Worm (Caenorhabditis elegans) whole organism, L1 larva: ENCODE data around the gene mam-1.

Experiments
- C04F5.9 ChIP-seq: sonication (generic microtip); optimal IDR thresholded peaks from 2 replicates; lab custom pipeline; 2016; ENCODE audit warnings: missing genetic modification characterization, missing compliant biosample characterization
- C16A3.4 ChIP-seq: fragments of 150-350 bp; optimal IDR thresholded peaks from 2 replicates; lab custom pipeline; 2014; ENCODE audit warnings: missing biosample characterization, missing genetic modification characterization
- C34B4.2 ChIP-seq: sonication (generic microtip); optimal IDR thresholded peaks from 2 replicates; lab custom pipeline; 2017; ENCODE audit warnings: mild to moderate bottlenecking, missing genetic modification characterization, missing compliant biosample characterization
- F16B12.6 ChIP-seq: fragments of 150-350 bp; optimal IDR thresholded peaks from 2 replicates; lab custom pipeline; 2014; ENCODE audit warnings: missing biosample characterization, missing genetic modification characterization
- Y116A8C.19 ChIP-seq: sonication (generic microtip); optimal IDR thresholded peaks from 2 replicates; lab custom pipeline; 2016; ENCODE audit warnings: missing compliant biosample characterization, missing genetic modification characterization, borderline replicate concordance
- aly-2 ChIP-seq: fragments of 150-350 bp; optimal IDR thresholded peaks from 2 replicates; lab custom pipeline; 2014; ENCODE audit warnings: missing biosample characterization, missing genetic modification characterization
- ama-1 ChIP-seq: fragments of 150-350 bp; optimal IDR thresholded peaks from 2 replicates; lab custom pipeline; 2014
- blmp-1 ChIP-seq: fragments of 150-350 bp; optimal IDR thresholded peaks from 2 replicates; lab custom pipeline; 2014; ENCODE audit warnings: missing biosample characterization, missing genetic modification characterization
- ceh-82 ChIP-seq, 3 experiments: fragments of 150-350 bp in 1 of 3; sonication (generic microtip) in 2 of 3; optimal IDR thresholded peaks; 2 replicates each; lab custom pipeline; 2014 to 2017; ENCODE audit warnings: missing biosample characterization in 3 of 3, missing genetic modification characterization in 3 of 3
- ces-1 ChIP-seq: fragments of 150-350 bp; optimal IDR thresholded peaks from 2 replicates; lab custom pipeline; 2014; ENCODE audit warnings: missing biosample characterization, missing genetic modification reagents, missing genetic modification characterization
- dpl-1 ChIP-seq, 3 experiments: fragments of 150-350 bp in 2 of 3; sonication (generic microtip) in 1 of 3; optimal IDR thresholded peaks; 2 replicates each; lab custom pipeline; 2014 to 2017; ENCODE audit warnings: missing biosample characterization in 3 of 3, missing genetic modification characterization in 3 of 3, missing genetic modification reagents in 3 of 3
- elt-3 ChIP-seq, 6 experiments: fragments of 150-350 bp in 1 of 6; sonication (generic microtip); optimal IDR thresholded peaks; 2 replicates each; lab custom pipeline; 2017 to 2018; ENCODE audit warnings: missing biosample characterization in 6 of 6, missing genetic modification characterization in 6 of 6, inconsistent platforms in 1 of 6
- fkh-8 ChIP-seq: sonication (generic microtip); optimal IDR thresholded peaks from 2 replicates; lab custom pipeline; 2016; ENCODE audit warnings: mild to moderate bottlenecking, missing genetic modification characterization, missing compliant biosample characterization
- fos-1 ChIP-seq: fragments of 150-350 bp; optimal IDR thresholded peaks from 2 replicates; lab custom pipeline; 2014; ENCODE audit warnings: missing biosample characterization, missing genetic modification characterization
- grh-1 ChIP-seq: fragments of 200-800 bp; sonication (Bioruptor generic); IDR thresholded peaks from 2 replicates; pipeline ENCODE4 v1.3.6; 2022; ENCODE audit warnings: missing genetic modification reagents, missing genetic modification characterization, missing compliant biosample characterization
- hlh-17 ChIP-seq: fragments of 200-800 bp; sonication (Bioruptor generic); optimal IDR thresholded peaks from 2 replicates; lab custom pipeline; 2018; ENCODE audit warnings: missing genetic modification characterization, mild to moderate bottlenecking, missing compliant biosample characterization, moderate library complexity, borderline replicate concordance
- lin-14 ChIP-seq: fragments of 200-800 bp; sonication (Bioruptor generic); optimal IDR thresholded peaks from 2 replicates; lab custom pipeline; 2018; ENCODE audit warnings: mild to moderate bottlenecking, missing genetic modification characterization, moderate library complexity, missing compliant biosample characterization
- lin-15B ChIP-seq: fragments of 150-350 bp; sonication (generic microtip); optimal IDR thresholded peaks from 3 replicates; lab custom pipeline; 2014; ENCODE audit warnings: missing biosample characterization, missing genetic modification characterization
- lin-35 ChIP-seq, 2 experiments: fragments of 150-350 bp; optimal IDR thresholded peaks; 2 replicates each; lab custom pipeline; 2014; ENCODE audit warnings: missing biosample characterization in 2 of 2, missing genetic modification characterization in 2 of 2, missing genetic modification reagents in 2 of 2
- lir-3 ChIP-seq: sonication (generic microtip); optimal IDR thresholded peaks from 2 replicates; lab custom pipeline; 2016; ENCODE audit warnings: mild to moderate bottlenecking, missing genetic modification characterization, moderate library complexity, missing compliant biosample characterization; ENCODE audit not compliant: poor library complexity
- lsy-2 ChIP-seq, 2 experiments: fragments of 150-350 bp; optimal IDR thresholded peaks; 2 replicates each; lab custom pipeline; 2014; ENCODE audit warnings: missing biosample characterization in 2 of 2, missing genetic modification characterization in 2 of 2
- mab-9 ChIP-seq: fragments of 200-800 bp; sonication (Bioruptor generic); IDR thresholded peaks from 2 replicates; pipeline ENCODE4 v1.3.6; 2022; ENCODE audit warnings: missing genetic modification reagents, missing genetic modification characterization, missing compliant biosample characterization
- mdl-1 ChIP-seq, 2 experiments: fragments of 150-350 bp; optimal IDR thresholded peaks; 2 replicates each; lab custom pipeline; 2014 to 2017; ENCODE audit warnings: missing biosample characterization in 2 of 2, missing genetic modification characterization in 2 of 2, inconsistent platforms in 1 of 2
- mep-1 ChIP-seq: fragments of 150-350 bp; optimal IDR thresholded peaks from 2 replicates; lab custom pipeline; 2014; ENCODE audit warnings: missing biosample characterization, missing genetic modification characterization
- nhr-11 ChIP-seq: fragments of 150-350 bp; optimal IDR thresholded peaks from 2 replicates; lab custom pipeline; 2014; ENCODE audit warnings: missing biosample characterization, missing genetic modification characterization
- nhr-19 ChIP-seq: fragments of 200-800 bp; sonication (Bioruptor generic); conservative IDR thresholded peaks from 2 replicates; pipeline ENCODE4 v1.3.6; 2022; ENCODE audit warnings: missing genetic modification characterization, missing compliant biosample characterization
- nhr-20 ChIP-seq: sonication (generic microtip); optimal IDR thresholded peaks from 2 replicates; lab custom pipeline; 2016; ENCODE audit warnings: mild to moderate bottlenecking, missing genetic modification characterization, missing compliant biosample characterization
- nhr-237 ChIP-seq: fragments of 150-350 bp; optimal IDR thresholded peaks from 2 replicates; lab custom pipeline; 2014; ENCODE audit warnings: missing biosample characterization, missing genetic modification characterization
- nhr-47 ChIP-seq: sonication (generic microtip); optimal IDR thresholded peaks from 2 replicates; lab custom pipeline; 2016; ENCODE audit warnings: mild to moderate bottlenecking, missing genetic modification characterization, moderate library complexity, missing compliant biosample characterization
- nhr-71 ChIP-seq: sonication (generic microtip); optimal IDR thresholded peaks from 2 replicates; lab custom pipeline; 2016; ENCODE audit warnings: mild to moderate bottlenecking, missing genetic modification characterization, moderate library complexity, missing compliant biosample characterization
- nhr-85 ChIP-seq: sonication (generic microtip); peaks from one replicate; lab custom pipeline; 2016; ENCODE audit warnings: missing genetic modification characterization, inconsistent platforms, missing compliant biosample characterization
- nhr-90 ChIP-seq: sonication (generic microtip); optimal IDR thresholded peaks from 2 replicates; lab custom pipeline; 2016; ENCODE audit warnings: mild to moderate bottlenecking, missing genetic modification characterization, missing compliant biosample characterization; ENCODE audit not compliant: poor library complexity
- pag-3 ChIP-seq: sonication (generic microtip); optimal IDR thresholded peaks from 2 replicates; lab custom pipeline; 2017; ENCODE audit warnings: missing genetic modification characterization, mild to moderate bottlenecking, missing compliant biosample characterization, antibody characterized with exemption, borderline replicate concordance; ENCODE audit not compliant: insufficient read depth
- rnt-1 ChIP-seq: sonication (generic microtip); optimal IDR thresholded peaks from 2 replicates; lab custom pipeline; 2016; ENCODE audit warnings: mild to moderate bottlenecking, missing genetic modification characterization, moderate library complexity, missing compliant biosample characterization
- skn-1 ChIP-seq: fragments of 150-350 bp; optimal IDR thresholded peaks from 2 replicates; lab custom pipeline; 2014; ENCODE audit warnings: missing biosample characterization, missing genetic modification characterization
- snu-23 ChIP-seq: sonication (generic microtip); optimal IDR thresholded peaks from 2 replicates; lab custom pipeline; 2016; ENCODE audit warnings: missing genetic modification characterization, missing compliant biosample characterization
- sup-37 ChIP-seq: fragments of 200-800 bp; sonication (Bioruptor generic); optimal IDR thresholded peaks from 2 replicates; lab custom pipeline; 2018; ENCODE audit warnings: mild to moderate bottlenecking, missing genetic modification characterization, missing compliant biosample characterization
- swsn-7 ChIP-seq: sonication (generic microtip); optimal IDR thresholded peaks from 2 replicates; lab custom pipeline; 2016; ENCODE audit warnings: missing genetic modification characterization, missing compliant biosample characterization
- tbx-2 ChIP-seq: sonication (generic microtip); optimal IDR thresholded peaks from 2 replicates; lab custom pipeline; 2016; ENCODE audit warnings: missing genetic modification characterization, missing compliant biosample characterization
- tlp-1 ChIP-seq: fragments of 150-350 bp; optimal IDR thresholded peaks from 2 replicates; lab custom pipeline; 2014; ENCODE audit warnings: missing biosample characterization, missing genetic modification characterization
- unc-30 ChIP-seq: sonication (generic microtip); optimal IDR thresholded peaks from 2 replicates; lab custom pipeline; 2017; ENCODE audit warnings: missing biosample characterization, missing genetic modification characterization
- vab-15 ChIP-seq: sonication (generic microtip); optimal IDR thresholded peaks from 2 replicates; lab custom pipeline; 2017; ENCODE audit warnings: missing genotype, mild to moderate bottlenecking, missing genetic modification characterization, missing compliant biosample characterization
- ztf-11 ChIP-seq, 2 experiments: sonication (generic microtip); optimal IDR thresholded peaks; 2 replicates each; lab custom pipeline; 2016 to 2017; ENCODE audit warnings: missing genetic modification characterization in 2 of 2, missing biosample characterization in 1 of 2, missing compliant biosample characterization in 1 of 2

The mam-1 gene

DNA sequence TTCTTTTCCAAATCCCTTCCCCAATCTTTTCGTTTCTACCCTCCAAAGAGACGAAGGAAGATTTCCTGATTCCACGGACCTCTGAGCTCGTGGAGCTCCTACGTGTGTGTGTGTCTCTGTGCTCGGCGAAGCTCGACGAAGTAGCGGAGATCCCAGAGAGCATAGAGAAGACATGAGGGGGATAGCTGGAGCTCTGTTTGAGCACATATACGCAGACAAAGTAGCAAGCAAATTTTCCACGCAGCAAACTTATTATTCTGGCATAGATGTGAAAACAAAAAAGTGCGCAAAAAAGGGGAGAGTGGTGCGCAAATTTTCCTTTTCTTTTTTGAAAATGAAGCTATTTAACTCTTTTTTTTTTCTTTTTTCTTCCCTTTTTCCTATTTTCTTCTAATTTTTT is 44.7 kb upstream of the mam-1 start (continued):
- no peak for TF ChIP-seq unc-30
- TF ChIP-seq mep-1 (tag; lab: Kevin White, UChicago): peak; percentile 4
- no peak for TF ChIP-seq fos-1 (tag; lab: Kevin White, UChicago)
- TF ChIP-seq lin-15B (tag; lab: Kevin White, UChicago): no peak
- TF ChIP-seq F16B12.6 (tag; lab: Kevin White, UChicago): no peak
- peak; percentile 49 for TF ChIP-seq fkh-8 (tag; lab: Kevin White, UChicago)
- TF ChIP-seq lin-35 (GFP tag; optimal IDR thresholded peaks at IDR 0.05; lab: Kevin White, UChicago): peak in 1 of 2 experiments; percentile 12
- no peak for TF ChIP-seq ama-1 (lab: Kevin White, UChicago)
- no peak for TF ChIP-seq nhr-19
- TF ChIP-seq swsn-7: peak; percentile 30
- peak in 2 of 3 experiments; percentile 37 to 45 for TF ChIP-seq ceh-82 (tag; optimal IDR thresholded peaks at IDR 0.05; lab: Kevin White, UChicago)
- TF ChIP-seq rnt-1 (tag; lab: Kevin White, UChicago): peak; percentile 41
- TF ChIP-seq grh-1 (GFP tag; lab: Robert Waterston, UW): no peak
- TF ChIP-seq, all 84 proteins: peak for 18

- TF ChIP-seq nhr-85 (tag; lab: Kevin White, UChicago) (no peak), pag-3 (tag; lab: Kevin White, UChicago) (no peak), blmp-1 (tag; lab: Kevin White, UChicago) (peak; percentile 76), lin-14 (GFP tag; lab: Kevin White, UChicago) (peak; percentile 62), lin-35 (GFP tag; optimal IDR thresholded peaks at IDR 0.05; lab: Kevin White, UChicago) (peak in 1 of 2 experiments; percentile 6), sup-37 (GFP tag; lab: Kevin White, UChicago) (no peak), Y116A8C.19 (no peak), lir-3 (tag; lab: Kevin White, UChicago) (no peak), skn-1 (tag; lab: Kevin White, UChicago) (peak; percentile 10), nhr-11 (tag; lab: Kevin White, UChicago) (no peak), mdl-1 (tag; optimal IDR thresholded peaks at IDR 0.05; lab: Kevin White, UChicago) (no peak), rnt-1 (tag; lab: Kevin White, UChicago) (peak; percentile 31)
These were observed 39.4 kb upstream of the mam-1 start for ce11 chrX:927632-928031.

- TF ChIP-seq nhr-20 (tag; lab: Kevin White, UChicago) (no peak), ama-1 (lab: Kevin White, UChicago) (no peak), dpl-1 (GFP tag; optimal IDR thresholded peaks at IDR 0.05; lab: Kevin White, UChicago) (no peak), tlp-1 (tag; lab: Kevin White, UChicago) (no peak), ces-1 (no peak), nhr-90 (tag; lab: Kevin White, UChicago) (no peak), fkh-8 (tag; lab: Kevin White, UChicago) (no peak), hlh-17 (GFP tag; lab: Kevin White, UChicago) (no peak), nhr-71 (tag; lab: Kevin White, UChicago) (no peak), F16B12.6 (tag; lab: Kevin White, UChicago) (no peak), elt-3 (tag; optimal IDR thresholded peaks at IDR 0.05; lab: Kevin White, UChicago) (no peak), lir-3 (tag; lab: Kevin White, UChicago) (no peak), C04F5.9 (no peak)
These were observed 37.9 kb upstream of the mam-1 start for ce11 chrX:926125-926524.

- peak; percentile 23 for TF ChIP-seq nhr-90 (tag; lab: Kevin White, UChicago)
- TF ChIP-seq aly-2 (tag; lab: Kevin White, UChicago): no peak
- peak; percentile 29 for TF ChIP-seq fos-1 (tag; lab: Kevin White, UChicago)
- TF ChIP-seq swsn-7: peak; percentile 20
- TF ChIP-seq blmp-1 (tag; lab: Kevin White, UChicago): peak; percentile 67
- peak; percentile 14 for TF ChIP-seq nhr-237
- no peak for TF ChIP-seq grh-1 (GFP tag; lab: Robert Waterston, UW)
- TF ChIP-seq ztf-11 (tag; optimal IDR thresholded peaks at IDR 0.05; lab: Kevin White, UChicago): no peak
- TF ChIP-seq nhr-47: peak; percentile 37
- TF ChIP-seq lin-14 (GFP tag; lab: Kevin White, UChicago): peak; percentile 80
- no peak for TF ChIP-seq C34B4.2 (tag; lab: Kevin White, UChicago)
- TF ChIP-seq lsy-2 (tag; optimal IDR thresholded peaks at IDR 0.05; lab: Kevin White, UChicago): peak in 1 of 2 experiments; percentile 62
- peak; percentile 54 for TF ChIP-seq C16A3.4 (tag; lab: Kevin White, UChicago)
- peak; percentile 41 for TF ChIP-seq nhr-20 (tag; lab: Kevin White, UChicago)
- no peak for TF ChIP-seq nhr-11 (tag; lab: Kevin White, UChicago)
- TF ChIP-seq snu-23 (GFP tag; lab: Kevin White, UChicago): peak; percentile 65
- peak; percentile 21 for TF ChIP-seq fkh-8 (tag; lab: Kevin White, UChicago)
- TF ChIP-seq mab-9: no peak
- TF ChIP-seq elt-3 (tag; optimal IDR thresholded peaks at IDR 0.05; lab: Kevin White, UChicago): peak in 1 of 6 experiments; percentile 54
- TF ChIP-seq mep-1 (tag; lab: Kevin White, UChicago): peak; percentile 64
- TF ChIP-seq vab-15 (tag; lab: Kevin White, UChicago): no peak
- TF ChIP-seq tbx-2 (tag; lab: Kevin White, UChicago): peak; percentile 21
- peak in 1 of 2 experiments; percentile 37 for TF ChIP-seq mdl-1 (tag; optimal IDR thresholded peaks at IDR 0.05; lab: Kevin White, UChicago)
- peak in 1 of 3 experiments; percentile 63 for TF ChIP-seq ceh-82 (tag; optimal IDR thresholded peaks at IDR 0.05; lab: Kevin White, UChicago)
These were observed 36.4 kb upstream of the mam-1 start, which contains the start of the genes pifk-1 and tbc-11 for ce11 chrX:924495-925008. Gene pifk-1, minus strand, starts transcription at chrX:924511. Gene tbc-11, plus strand, starts transcription at chrX:924958.
